Worm (Caenorhabditis elegans) whole organism, mixed stage, embryonic: ENCODE measurements around the gene T11G6.4.
A peak's percentile ranks its signal among the peaks of the same experiment; 100 is the strongest.

ENCODE experiments used
- M03D4.4 ChIP-seq: sonication (generic microtip); optimal IDR thresholded peaks from 2 replicates; lab custom pipeline; 2017; ENCODE audit warnings: mild to moderate bottlenecking, missing genetic modification characterization, missing compliant biosample characterization
- bed-3 ChIP-seq: fragments of 200-800 bp; sonication (Bioruptor generic); optimal IDR thresholded peaks from 3 replicates; lab custom pipeline; 2018; ENCODE audit warnings: mild to moderate bottlenecking, missing genetic modification characterization, moderate library complexity, missing compliant biosample characterization
- blmp-1 ChIP-seq: fragments of 150-350 bp; optimal IDR thresholded peaks from 2 replicates; lab custom pipeline; 2014; ENCODE audit warnings: missing biosample characterization, missing genetic modification characterization
- ceh-39 ChIP-seq: fragments of 150-350 bp; optimal IDR thresholded peaks from 2 replicates; lab custom pipeline; 2014; ENCODE audit warnings: missing biosample characterization, missing genetic modification characterization
- ceh-43 ChIP-seq: fragments of 200-800 bp; sonication (Bioruptor generic); optimal IDR thresholded peaks from 2 replicates; lab custom pipeline; 2018; ENCODE audit warnings: mild to moderate bottlenecking, missing genetic modification characterization, moderate library complexity, missing compliant biosample characterization
- ceh-83 ChIP-seq: fragments of 200-800 bp; sonication (Bioruptor generic); optimal IDR thresholded peaks from 2 replicates; lab custom pipeline; 2018; ENCODE audit warnings: mild to moderate bottlenecking, missing genetic modification characterization, missing compliant biosample characterization
- ces-1 ChIP-seq: fragments of 150-350 bp; optimal IDR thresholded peaks from 2 replicates; lab custom pipeline; 2014; ENCODE audit warnings: missing biosample characterization, missing genetic modification reagents, missing genetic modification characterization
- cnd-1 ChIP-seq: fragments of 200-800 bp; sonication (Bioruptor generic); optimal IDR thresholded peaks from 2 replicates; lab custom pipeline; 2018; ENCODE audit warnings: mild to moderate bottlenecking, missing genetic modification characterization, missing compliant biosample characterization
- drap-1 ChIP-seq: fragments of 200-800 bp; sonication (Bioruptor generic); optimal IDR thresholded peaks from 3 replicates; lab custom pipeline; 2018; ENCODE audit warnings: mild to moderate bottlenecking, missing genetic modification characterization, missing compliant biosample characterization
- elt-1 ChIP-seq: sonication (generic microtip); optimal IDR thresholded peaks from 2 replicates; lab custom pipeline; 2017; ENCODE audit warnings: missing genetic modification characterization, mild to moderate bottlenecking, missing compliant biosample characterization, antibody characterized with exemption, moderate library complexity, borderline replicate concordance; ENCODE audit not compliant: insufficient read depth
- elt-3 ChIP-seq: fragments of 150-350 bp; optimal IDR thresholded peaks from 2 replicates; lab custom pipeline; 2014; ENCODE audit warnings: missing biosample characterization, missing genetic modification characterization
- flh-1 ChIP-seq: fragments of 200-800 bp; sonication (Bioruptor generic); optimal IDR thresholded peaks from 2 replicates; lab custom pipeline; 2018; ENCODE audit warnings: mild to moderate bottlenecking, missing genetic modification characterization, moderate library complexity, missing compliant biosample characterization
- ham-2 ChIP-seq: fragments of 200-800 bp; sonication (Bioruptor generic); optimal IDR thresholded peaks from 2 replicates; lab custom pipeline; 2018; ENCODE audit warnings: mild to moderate bottlenecking, missing genetic modification characterization, missing compliant biosample characterization
- hlh-1 ChIP-seq: fragments of 150-350 bp; optimal IDR thresholded peaks from 2 replicates; lab custom pipeline; 2014; ENCODE audit warnings: missing biosample characterization, missing genetic modification reagents, missing genetic modification characterization
- lin-13 ChIP-seq: fragments of 150-350 bp; optimal IDR thresholded peaks from 2 replicates; lab custom pipeline; 2014; ENCODE audit warnings: missing biosample characterization, missing genetic modification characterization
- lin-32 ChIP-seq: fragments of 200-800 bp; sonication (Bioruptor generic); optimal IDR thresholded peaks from 2 replicates; lab custom pipeline; 2018; ENCODE audit warnings: mild to moderate bottlenecking, missing genetic modification characterization, missing compliant biosample characterization
- lsy-2 ChIP-seq: fragments of 150-350 bp; optimal IDR thresholded peaks from 2 replicates; lab custom pipeline; 2014; ENCODE audit warnings: missing biosample characterization, missing genetic modification characterization
- mab-5 ChIP-seq: fragments of 150-350 bp; optimal IDR thresholded peaks from 2 replicates; lab custom pipeline; 2014; ENCODE audit warnings: missing biosample characterization, missing genetic modification characterization
- mep-1 ChIP-seq: fragments of 150-350 bp; optimal IDR thresholded peaks from 2 replicates; lab custom pipeline; 2017; ENCODE audit warnings: missing biosample characterization, missing genetic modification reagents, missing genetic modification characterization, inconsistent platforms
- mls-2 ChIP-seq: sonication (generic microtip); optimal IDR thresholded peaks from 2 replicates; lab custom pipeline; 2016; ENCODE audit warnings: mild to moderate bottlenecking, missing genetic modification characterization, moderate library complexity, missing compliant biosample characterization
- nhr-12 ChIP-seq: fragments of 150-350 bp; optimal IDR thresholded peaks from 2 replicates; lab custom pipeline; 2014; ENCODE audit warnings: missing biosample characterization, missing genetic modification characterization
- nhr-2 ChIP-seq: fragments of 150-350 bp; optimal IDR thresholded peaks from 2 replicates; lab custom pipeline; 2014; ENCODE audit warnings: missing biosample characterization, missing genetic modification characterization
- nhr-237 ChIP-seq: fragments of 150-350 bp; optimal IDR thresholded peaks from 2 replicates; lab custom pipeline; 2014; ENCODE audit warnings: missing biosample characterization, missing genetic modification characterization
- nhr-28 ChIP-seq: fragments of 150-350 bp; optimal IDR thresholded peaks from 2 replicates; lab custom pipeline; 2014; ENCODE audit warnings: missing biosample characterization, missing genetic modification characterization
- nhr-76 ChIP-seq: sonication (generic microtip); optimal IDR thresholded peaks from 2 replicates; lab custom pipeline; 2017; ENCODE audit warnings: missing biosample characterization, missing genetic modification characterization
- pha-4 ChIP-seq: fragments of 150-350 bp; optimal IDR thresholded peaks from 2 replicates; lab custom pipeline; 2018; ENCODE audit warnings: missing biosample characterization, missing genetic modification reagents, missing genetic modification characterization
- sem-2 ChIP-seq: fragments of 200-800 bp; sonication (Bioruptor generic); optimal IDR thresholded peaks from 2 replicates; lab custom pipeline; 2018; ENCODE audit warnings: mild to moderate bottlenecking, missing genetic modification characterization, missing compliant biosample characterization
- snpc-4 ChIP-seq: fragments of 150-350 bp; optimal IDR thresholded peaks from 2 replicates; lab custom pipeline; 2014; ENCODE audit warnings: missing biosample characterization, missing genetic modification characterization
- sptf-1 ChIP-seq: sonication (generic microtip); optimal IDR thresholded peaks from 2 replicates; lab custom pipeline; 2017; ENCODE audit warnings: mild to moderate bottlenecking, missing genetic modification characterization, moderate library complexity, missing compliant biosample characterization
- tbx-8 ChIP-seq: fragments of 200-800 bp; sonication (Bioruptor generic); optimal IDR thresholded peaks from 2 replicates; lab custom pipeline; 2018; ENCODE audit warnings: mild to moderate bottlenecking, missing genetic modification characterization, moderate library complexity, missing compliant biosample characterization
- unc-120 ChIP-seq: sonication (generic microtip); optimal IDR thresholded peaks from 2 replicates; lab custom pipeline; 2017; ENCODE audit warnings: missing genetic modification characterization, missing compliant biosample characterization; ENCODE audit not compliant: poor library complexity, severe bottlenecking
- unc-39 ChIP-seq: fragments of 150-350 bp; optimal IDR thresholded peaks from 2 replicates; lab custom pipeline; 2014; ENCODE audit warnings: missing biosample characterization, missing genetic modification characterization
- unc-62 ChIP-seq: fragments of 150-350 bp; optimal IDR thresholded peaks from 2 replicates; lab custom pipeline; 2014; ENCODE audit warnings: missing biosample characterization, missing genetic modification reagents, missing genetic modification characterization
- zip-8 ChIP-seq: fragments of 150-350 bp; optimal IDR thresholded peaks from 2 replicates; lab custom pipeline; 2014; ENCODE audit warnings: missing biosample characterization, missing genetic modification characterization
- ztf-11 ChIP-seq: fragments of 150-350 bp; optimal IDR thresholded peaks from 2 replicates; lab custom pipeline; 2014; ENCODE audit warnings: missing biosample characterization, missing genetic modification characterization

Gene T11G6.4

ce11 chrIV:10828049-10828448 is 23.7 kb downstream of the T11G6.4 start, which contains the start of gene npax-3:
Gene npax-3, minus strand, starts transcription at chrIV:10828149.
- TF ChIP-seq elt-1 (tag; lab: Kevin White, UChicago) (no peak), tbx-8 (GFP tag; lab: Kevin White, UChicago) (no peak), nhr-12 (tag; lab: Kevin White, UChicago) (no peak), mep-1 (no peak)

ce11 chrIV:10826029-10826428 is 25.7 kb downstream of the T11G6.4 start:
- TF ChIP-seq elt-1 (tag; lab: Kevin White, UChicago): no peak
- no peak for TF ChIP-seq nhr-2 (tag; lab: Kevin White, UChicago)
- no peak for TF ChIP-seq nhr-28
- TF ChIP-seq lin-13 (tag; lab: Kevin White, UChicago): no peak
- no peak for TF ChIP-seq unc-62
- no peak for TF ChIP-seq zip-8 (tag; lab: Kevin White, UChicago)
- no peak for TF ChIP-seq ztf-11 (tag; lab: Kevin White, UChicago)
- no peak for TF ChIP-seq drap-1 (GFP tag; lab: Kevin White, UChicago)
- TF ChIP-seq, all 35 proteins: peak for 0

- no peak for TF ChIP-seq ceh-83 (GFP tag; lab: Kevin White, UChicago)
- no peak for TF ChIP-seq unc-62
- TF ChIP-seq pha-4 (tag; lab: Kevin White, UChicago): no peak
- no peak for TF ChIP-seq lsy-2 (tag; lab: Kevin White, UChicago)
- TF ChIP-seq unc-120 (tag; lab: Kevin White, UChicago): no peak
- TF ChIP-seq drap-1 (GFP tag; lab: Kevin White, UChicago): no peak
- no peak for TF ChIP-seq lin-13 (tag; lab: Kevin White, UChicago)
- no peak for TF ChIP-seq nhr-76
- TF ChIP-seq elt-1 (tag; lab: Kevin White, UChicago): no peak
- TF ChIP-seq mep-1: no peak
- no peak for TF ChIP-seq mls-2 (tag; lab: Kevin White, UChicago)
These were observed 26.4 kb downstream of the T11G6.4 start for ce11 chrIV:10825383-10825782.

ce11 chrIV:10821672-10822304 is 29.9 kb downstream of the T11G6.4 start:
- no peak for TF ChIP-seq bed-3
- TF ChIP-seq nhr-12 (tag; lab: Kevin White, UChicago): no peak
- peak; percentile 57 for TF ChIP-seq ceh-83 (GFP tag; lab: Kevin White, UChicago)
- TF ChIP-seq flh-1: no peak
- TF ChIP-seq lsy-2 (tag; lab: Kevin White, UChicago): peak; percentile 71
- TF ChIP-seq blmp-1 (tag; lab: Kevin White, UChicago): peak; percentile 77
- peak; percentile 7 for TF ChIP-seq elt-3 (tag; lab: Kevin White, UChicago)
- peak; percentile 73 for TF ChIP-seq unc-39
- no peak for TF ChIP-seq sem-2 (GFP tag; lab: Kevin White, UChicago)
- no peak for TF ChIP-seq nhr-76
- peak; percentile 90 for TF ChIP-seq unc-120 (tag; lab: Kevin White, UChicago)
- TF ChIP-seq lin-13 (tag; lab: Kevin White, UChicago): no peak
- peak; percentile 48 for TF ChIP-seq drap-1 (GFP tag; lab: Kevin White, UChicago)
- TF ChIP-seq tbx-8 (GFP tag; lab: Kevin White, UChicago): peak; percentile 3
- peak; percentile 72 for TF ChIP-seq M03D4.4
- peak; percentile 61 for TF ChIP-seq mls-2 (tag; lab: Kevin White, UChicago)
- peak; percentile 76 for TF ChIP-seq ces-1 (GFP tag; lab: Kevin White, UChicago)
- peak; percentile 88 for TF ChIP-seq unc-62
- TF ChIP-seq pha-4 (tag; lab: Kevin White, UChicago): peak; percentile 90
- no peak for TF ChIP-seq mab-5 (tag; lab: Kevin White, UChicago)
- TF ChIP-seq hlh-1 (tag; lab: Kevin White, UChicago): peak; percentile 63
- TF ChIP-seq sptf-1 (tag; lab: Kevin White, UChicago): peak; percentile 77
- TF ChIP-seq ceh-43 (GFP tag; lab: Kevin White, UChicago): no peak
- peak; percentile 42 for TF ChIP-seq cnd-1 (tag; lab: Kevin White, UChicago)
- no peak for TF ChIP-seq zip-8 (tag; lab: Kevin White, UChicago)
- no peak for TF ChIP-seq snpc-4 (tag; lab: Kevin White, UChicago)
- TF ChIP-seq elt-1 (tag; lab: Kevin White, UChicago): peak; percentile 61
- peak; percentile 81 for TF ChIP-seq mep-1
- no peak for TF ChIP-seq lin-32
- TF ChIP-seq ham-2 (GFP tag; lab: Kevin White, UChicago): peak; percentile 92
- no peak for TF ChIP-seq ceh-39 (tag; lab: Kevin White, UChicago)
- peak; percentile 63 for TF ChIP-seq nhr-2 (tag; lab: Kevin White, UChicago)
- no peak for TF ChIP-seq nhr-28
- peak; percentile 84 for TF ChIP-seq ztf-11 (tag; lab: Kevin White, UChicago)
- TF ChIP-seq nhr-237: peak; percentile 80
